Worm (Caenorhabditis elegans) whole organism, L3 larva: ENCODE measurements around the gene abce-1.

Experiments used
- ZK546.5 ChIP-seq: sonication (generic microtip); optimal IDR thresholded peaks from 2 replicates; lab custom pipeline; 2017; ENCODE audit warnings: missing biosample characterization, missing genetic modification characterization
- ceh-28 ChIP-seq: fragments of 150-350 bp; optimal IDR thresholded peaks from 2 replicates; lab custom pipeline; 2014; ENCODE audit warnings: missing biosample characterization, missing genetic modification reagents, missing genetic modification characterization
- ceh-9 ChIP-seq: sonication (generic microtip); optimal IDR thresholded peaks from 2 replicates; lab custom pipeline; 2018; ENCODE audit warnings: missing biosample characterization, missing genetic modification characterization
- daf-12 ChIP-seq: fragments of 150-350 bp; optimal IDR thresholded peaks from 2 replicates; lab custom pipeline; 2014; ENCODE audit warnings: missing biosample characterization, missing genetic modification reagents, missing genetic modification characterization
- egl-27 ChIP-seq: sonication (generic microtip); optimal IDR thresholded peaks from 4 replicates; lab custom pipeline; 2017; ENCODE audit warnings: missing biosample characterization, missing genetic modification reagents, missing genetic modification characterization
- egl-5 ChIP-seq: fragments of 150-350 bp; optimal IDR thresholded peaks from 2 replicates; lab custom pipeline; 2017; ENCODE audit warnings: missing biosample characterization, missing genetic modification reagents, missing genetic modification characterization, inconsistent platforms
- elt-1 ChIP-seq: fragments of 150-350 bp; optimal IDR thresholded peaks from 2 replicates; lab custom pipeline; 2014; ENCODE audit warnings: missing biosample characterization, missing genetic modification characterization
- elt-2 ChIP-seq: sonication (generic microtip); optimal IDR thresholded peaks from 2 replicates; lab custom pipeline; 2016; ENCODE audit warnings: missing genetic modification reagents, mild to moderate bottlenecking, missing genetic modification characterization, missing compliant biosample characterization
- elt-3 ChIP-seq, 3 experiments: fragments of 150-350 bp in 1 of 3; sonication (generic microtip) in 2 of 3; optimal IDR thresholded peaks; 2 replicates in 2 of 3; 4 replicates in 1 of 3; lab custom pipeline; 2014 to 2017; ENCODE audit warnings: missing biosample characterization in 3 of 3, missing genetic modification characterization in 3 of 3
- eor-1 ChIP-seq, 2 experiments: fragments of 150-350 bp; optimal IDR thresholded peaks; 2 replicates each; lab custom pipeline; 2014 to 2018; ENCODE audit warnings: missing biosample characterization in 2 of 2, missing genetic modification characterization in 2 of 2
- fos-1 ChIP-seq: fragments of 150-350 bp; optimal IDR thresholded peaks from 2 replicates; lab custom pipeline; 2014; ENCODE audit warnings: missing biosample characterization, missing genetic modification characterization
- hmg-11 ChIP-seq: sonication (generic microtip); optimal IDR thresholded peaks from 2 replicates; lab custom pipeline; 2016; ENCODE audit warnings: missing genetic modification characterization, missing compliant biosample characterization
- jun-1 ChIP-seq: fragments of 150-350 bp; optimal IDR thresholded peaks from 2 replicates; lab custom pipeline; 2014; ENCODE audit warnings: missing biosample characterization, missing genetic modification reagents, missing genetic modification characterization
- lin-15B ChIP-seq: fragments of 150-350 bp; optimal IDR thresholded peaks from 2 replicates; lab custom pipeline; 2014; ENCODE audit warnings: missing biosample characterization, missing genetic modification characterization
- lin-39 ChIP-seq: fragments of 150-350 bp; optimal IDR thresholded peaks from 2 replicates; lab custom pipeline; 2018; ENCODE audit warnings: missing biosample characterization, missing genetic modification reagents, missing genetic modification characterization
- lsy-12 ChIP-seq: sonication (generic microtip); optimal IDR thresholded peaks from 2 replicates; lab custom pipeline; 2016; ENCODE audit warnings: mild to moderate bottlenecking, missing genetic modification characterization, missing compliant biosample characterization
- mdl-1 ChIP-seq: fragments of 150-350 bp; optimal IDR thresholded peaks from 2 replicates; lab custom pipeline; 2014; ENCODE audit warnings: missing biosample characterization, missing genetic modification characterization
- mml-1 ChIP-seq: fragments of 150-350 bp; sonication (generic microtip); optimal IDR thresholded peaks from 3 replicates; lab custom pipeline; 2014; ENCODE audit warnings: missing biosample characterization, missing genetic modification characterization
- nfya-1 ChIP-seq: sonication (generic microtip); optimal IDR thresholded peaks from 2 replicates; lab custom pipeline; 2017; ENCODE audit warnings: missing genetic modification characterization, mild to moderate bottlenecking, missing compliant biosample characterization, antibody characterized with exemption, moderate library complexity; ENCODE audit not compliant: insufficient read depth
- nhr-11 ChIP-seq: fragments of 150-350 bp; optimal IDR thresholded peaks from 2 replicates; lab custom pipeline; 2014; ENCODE audit warnings: missing biosample characterization, missing genetic modification characterization
- nhr-12 ChIP-seq: fragments of 150-350 bp; optimal IDR thresholded peaks from 2 replicates; lab custom pipeline; 2014; ENCODE audit warnings: missing biosample characterization, missing genetic modification characterization
- nhr-23 ChIP-seq: fragments of 150-350 bp; optimal IDR thresholded peaks from 2 replicates; lab custom pipeline; 2014; ENCODE audit warnings: missing biosample characterization, missing genetic modification reagents, missing genetic modification characterization
- nhr-237 ChIP-seq: fragments of 150-350 bp; optimal IDR thresholded peaks from 2 replicates; lab custom pipeline; 2014; ENCODE audit warnings: missing biosample characterization, missing genetic modification characterization
- nhr-25 ChIP-seq: sonication (generic microtip); optimal IDR thresholded peaks from 2 replicates; lab custom pipeline; 2017; ENCODE audit warnings: missing biosample characterization, missing genetic modification characterization
- nhr-28 ChIP-seq: fragments of 150-350 bp; optimal IDR thresholded peaks from 2 replicates; lab custom pipeline; 2014; ENCODE audit warnings: missing biosample characterization, missing genetic modification characterization
- nhr-43 ChIP-seq: sonication (generic microtip); optimal IDR thresholded peaks from 2 replicates; lab custom pipeline; 2016; ENCODE audit warnings: mild to moderate bottlenecking, missing genetic modification characterization, missing compliant biosample characterization; ENCODE audit not compliant: poor library complexity, severe bottlenecking
- nhr-67 ChIP-seq: fragments of 150-350 bp; optimal IDR thresholded peaks from 2 replicates; lab custom pipeline; 2014; ENCODE audit warnings: missing biosample characterization, missing genetic modification characterization
- nhr-77 ChIP-seq: fragments of 150-350 bp; optimal IDR thresholded peaks from 2 replicates; lab custom pipeline; 2014; ENCODE audit warnings: missing biosample characterization, missing genetic modification characterization
- pha-4 ChIP-seq: fragments of 150-350 bp; optimal IDR thresholded peaks from 2 replicates; lab custom pipeline; 2014; ENCODE audit warnings: missing biosample characterization, missing genetic modification reagents, missing genetic modification characterization
- pqm-1 ChIP-seq: fragments of 150-350 bp; optimal IDR thresholded peaks from 2 replicates; lab custom pipeline; 2017; ENCODE audit warnings: missing biosample characterization, missing genetic modification characterization, inconsistent platforms
- skn-1 ChIP-seq: fragments of 150-350 bp; optimal IDR thresholded peaks from 2 replicates; lab custom pipeline; 2014; ENCODE audit warnings: missing biosample characterization, missing genetic modification characterization
- snpc-4 ChIP-seq: fragments of 150-350 bp; optimal IDR thresholded peaks from 2 replicates; lab custom pipeline; 2014; ENCODE audit warnings: missing biosample characterization, missing genetic modification characterization
- tbx-2 ChIP-seq: sonication (generic microtip); optimal IDR thresholded peaks from 2 replicates; lab custom pipeline; 2016; ENCODE audit warnings: mild to moderate bottlenecking, missing genetic modification characterization, missing compliant biosample characterization
- unc-39 ChIP-seq: sonication (generic microtip); optimal IDR thresholded peaks from 4 replicates; lab custom pipeline; 2017; ENCODE audit warnings: missing biosample characterization, missing genetic modification characterization
- unc-62 ChIP-seq: fragments of 150-350 bp; sonication (generic microtip); optimal IDR thresholded peaks from 4 replicates; lab custom pipeline; 2014; ENCODE audit warnings: missing biosample characterization, missing genetic modification reagents, missing genetic modification characterization
- zag-1 ChIP-seq: fragments of 150-350 bp; optimal IDR thresholded peaks from 2 replicates; lab custom pipeline; 2014; ENCODE audit warnings: missing biosample characterization, missing genetic modification characterization
- ztf-11 ChIP-seq: fragments of 150-350 bp; optimal IDR thresholded peaks from 2 replicates; lab custom pipeline; 2014; ENCODE audit warnings: missing biosample characterization, missing genetic modification characterization
- ztf-4 ChIP-seq: fragments of 150-350 bp; optimal IDR thresholded peaks from 2 replicates; lab custom pipeline; 2014; ENCODE audit warnings: missing biosample characterization, missing genetic modification characterization

Gene abce-1

DNA sequence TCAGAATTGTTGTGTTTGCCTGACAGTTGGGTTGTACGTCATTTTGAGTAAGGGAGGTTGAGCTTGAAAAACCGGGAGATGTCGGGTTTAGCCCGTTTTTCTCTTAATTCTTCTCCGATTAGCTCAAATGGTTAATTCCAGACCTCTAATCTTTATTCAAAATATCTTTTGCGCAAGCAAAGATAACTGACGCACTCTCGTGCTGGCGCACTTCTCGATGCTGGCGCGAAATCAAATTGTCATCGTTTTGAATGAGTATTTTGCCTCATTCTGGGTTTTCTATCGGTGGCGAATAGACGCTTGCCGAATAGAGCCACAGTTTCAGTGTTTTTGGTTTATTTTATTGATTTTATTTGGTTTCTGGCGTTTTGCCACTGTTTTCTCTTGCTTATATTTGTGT lies 7.0 kb downstream of the abce-1 start:
- no peak for TF ChIP-seq mml-1 (tag; lab: Kevin White, UChicago)
- TF ChIP-seq lin-15B (tag; lab: Kevin White, UChicago) = peak; percentile 10

DNA sequence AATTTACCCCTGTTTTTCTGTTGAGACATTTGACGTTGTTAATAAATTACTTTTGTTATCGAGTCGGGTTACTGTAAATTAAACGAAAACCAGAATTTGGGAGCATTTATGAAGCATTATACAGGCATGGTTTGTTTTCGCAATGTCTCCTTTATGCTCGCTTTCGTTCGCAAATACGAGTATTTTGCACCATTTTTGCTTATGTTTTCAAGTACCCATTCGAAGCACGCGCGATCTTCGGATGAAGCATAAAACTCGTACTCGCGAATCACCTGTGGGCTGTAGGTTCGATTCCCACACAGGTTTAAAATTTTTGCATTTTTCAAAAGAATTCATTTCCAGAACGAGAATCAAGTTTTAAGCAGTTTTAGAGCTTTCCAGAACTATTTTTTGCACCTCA lies 11.3 kb downstream of the abce-1 start:
- TF ChIP-seq jun-1 (tag; lab: Kevin White, UChicago) (no peak), eor-1 (tag; optimal IDR thresholded peaks at IDR 0.05; lab: Kevin White, UChicago) (no peak), nhr-237 (tag; lab: Kevin White, UChicago) (no peak), snpc-4 (tag; lab: Kevin White, UChicago) (no peak), unc-39 (tag; lab: Kevin White, UChicago) (no peak), mdl-1 (tag; lab: Kevin White, UChicago) (no peak), ZK546.5 (tag; lab: Kevin White, UChicago) (no peak), nhr-43 (tag; lab: Kevin White, UChicago) (no peak), ceh-9 (no peak), egl-5 (tag; lab: Kevin White, UChicago) (no peak), ztf-11 (tag; lab: Kevin White, UChicago) (no peak), ztf-4 (no peak), nhr-28 (tag; lab: Kevin White, UChicago) (no peak), nhr-12 (tag; lab: Kevin White, UChicago) (no peak), nhr-77 (no peak), elt-1 (tag; lab: Kevin White, UChicago) (no peak), nhr-23 (tag; lab: Kevin White, UChicago) (no peak), nhr-67 (tag; lab: Kevin White, UChicago) (no peak), mml-1 (tag; lab: Kevin White, UChicago) (no peak), zag-1 (tag; lab: Kevin White, UChicago) (no peak)

DNA sequence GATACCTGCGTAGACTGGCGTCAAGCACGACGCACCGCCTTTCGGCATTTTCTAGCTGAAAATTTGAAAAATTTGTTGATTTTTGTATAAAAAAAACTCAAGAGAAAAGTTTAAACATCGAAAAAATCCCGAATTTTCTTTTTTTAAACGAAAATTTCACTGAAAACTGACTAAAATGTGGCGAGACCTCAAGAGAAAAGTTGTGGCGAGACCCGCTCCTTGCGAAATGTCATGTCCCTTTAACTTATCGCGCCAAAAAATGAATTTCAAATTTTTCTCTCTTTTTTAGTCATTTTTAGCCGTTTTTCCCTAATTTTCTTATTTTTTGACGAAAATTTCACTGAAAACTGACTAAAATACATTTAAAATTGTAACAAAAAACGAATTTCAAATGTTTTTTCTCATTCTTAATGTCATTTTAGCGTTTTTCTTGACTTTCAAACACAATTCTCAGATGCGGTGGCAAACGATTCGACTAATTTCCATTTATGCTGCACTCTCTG lies 15.9 kb downstream of the abce-1 start, which contains the start of the genes snpc-1.2 and Y39E4B.5:
Gene snpc-1.2 (minus strand): TSS at position 78 of the 503 bp plus-strand sequence.
Gene Y39E4B.5 (plus strand): TSS at position 453 of the 503 bp plus-strand sequence.
- TF ChIP-seq daf-12 (tag; lab: Kevin White, UChicago) (no peak), lin-15B (tag; lab: Kevin White, UChicago) (peak; percentile 43)

DNA sequence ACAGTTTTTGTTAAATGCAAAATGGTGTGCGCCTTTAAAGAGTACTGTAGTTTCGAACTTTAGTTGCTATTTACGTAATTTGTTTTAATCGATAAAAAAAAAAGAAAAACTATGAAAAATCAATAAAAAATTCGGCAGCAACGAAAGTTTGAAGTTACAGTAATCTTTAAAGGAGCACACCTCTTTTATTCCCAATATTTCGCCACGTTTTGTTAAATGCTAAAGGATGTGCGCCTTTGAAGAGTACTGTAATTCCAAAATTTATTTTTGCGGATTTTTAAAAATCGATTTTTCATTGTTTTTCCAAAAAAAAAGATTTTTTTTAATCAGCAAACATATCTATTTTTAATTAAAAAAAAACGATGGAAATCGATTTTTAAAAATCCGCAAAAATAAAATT lies 20.1 kb downstream of the abce-1 start:
- no peak for TF ChIP-seq nhr-77
- no peak for TF ChIP-seq zag-1 (tag; lab: Kevin White, UChicago)
- no peak for TF ChIP-seq lsy-12
- TF ChIP-seq egl-27 (tag; lab: Kevin White, UChicago) = no peak
- no peak for TF ChIP-seq hmg-11
- no peak for TF ChIP-seq ZK546.5 (tag; lab: Kevin White, UChicago)
- TF ChIP-seq elt-1 (tag; lab: Kevin White, UChicago) = no peak
- TF ChIP-seq unc-62 = no peak
- no peak for TF ChIP-seq ceh-28 (tag; lab: Kevin White, UChicago)
- no peak for TF ChIP-seq pqm-1 (tag; lab: Kevin White, UChicago)
- TF ChIP-seq nhr-28 (tag; lab: Kevin White, UChicago) = no peak
- no peak for TF ChIP-seq tbx-2
- no peak for TF ChIP-seq nfya-1 (tag; lab: Kevin White, UChicago)

DNA sequence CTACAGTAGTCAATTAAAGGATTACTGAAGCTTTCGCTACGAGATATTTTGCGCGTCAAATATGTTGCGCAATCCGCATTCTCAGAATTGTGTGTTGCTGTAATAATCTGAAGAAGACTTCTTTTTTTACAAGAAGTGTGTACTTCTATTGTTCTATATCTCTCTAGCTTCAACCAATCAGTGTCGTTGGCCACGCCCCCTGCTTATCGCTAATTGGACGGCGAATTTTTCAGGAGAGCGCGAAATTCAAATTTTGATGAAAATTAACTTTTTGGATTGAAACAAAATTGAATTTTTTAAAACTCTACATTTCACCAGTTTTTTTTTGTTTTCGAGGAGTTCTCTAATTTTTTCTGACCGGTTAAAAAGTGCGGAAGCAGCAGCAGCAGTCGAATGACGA lies 23.3 kb downstream of the abce-1 start:
- TF ChIP-seq ceh-28 (tag; lab: Kevin White, UChicago) = no peak
- TF ChIP-seq nfya-1 (tag; lab: Kevin White, UChicago) = peak; percentile 71

DNA sequence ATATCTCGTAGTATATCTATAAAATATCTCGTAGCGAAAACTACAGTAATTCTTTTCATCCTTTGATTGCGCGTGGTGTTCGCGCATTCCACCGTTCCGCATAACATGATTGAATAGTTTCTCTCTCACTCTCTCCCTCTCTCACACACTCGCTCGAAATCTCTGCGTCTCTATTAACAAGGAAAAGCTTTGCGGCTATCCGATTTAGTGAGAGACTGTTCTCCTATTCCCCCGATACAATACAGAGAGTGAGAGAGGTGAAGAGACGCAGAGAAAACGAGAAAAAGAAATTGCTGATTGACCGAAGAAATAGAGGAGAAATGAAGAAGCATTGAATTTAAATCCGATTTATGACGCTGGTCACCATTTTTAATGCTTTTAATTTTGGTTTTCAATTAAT lies 28.4 kb downstream of the abce-1 start:
- TF ChIP-seq ztf-11 (tag; lab: Kevin White, UChicago) = no peak
- TF ChIP-seq nhr-77 = no peak
- peak; percentile 13 for TF ChIP-seq snpc-4 (tag; lab: Kevin White, UChicago)
- no peak for TF ChIP-seq lsy-12
- peak; percentile 65 for TF ChIP-seq nfya-1 (tag; lab: Kevin White, UChicago)
- TF ChIP-seq nhr-23 (tag; lab: Kevin White, UChicago) = peak; percentile 78
- TF ChIP-seq ztf-4 = no peak
- peak; percentile 13 for TF ChIP-seq nhr-43 (tag; lab: Kevin White, UChicago)
- peak; percentile 83 for TF ChIP-seq pha-4
- no peak for TF ChIP-seq elt-3 (tag; optimal IDR thresholded peaks at IDR 0.05; lab: Kevin White, UChicago)
- no peak for TF ChIP-seq lin-39 (tag; lab: Kevin White, UChicago)
- TF ChIP-seq lin-15B (tag; lab: Kevin White, UChicago) = peak; percentile 6
- no peak for TF ChIP-seq skn-1
- TF ChIP-seq nhr-11 = no peak
- peak; percentile 71 for TF ChIP-seq nhr-25 (tag; lab: Kevin White, UChicago)
- TF ChIP-seq fos-1 = no peak
- peak; percentile 1 for TF ChIP-seq elt-2 (tag; lab: Kevin White, UChicago)
- no peak for TF ChIP-seq tbx-2
- no peak for TF ChIP-seq eor-1 (tag; optimal IDR thresholded peaks at IDR 0.05; lab: Kevin White, UChicago)
- TF ChIP-seq mdl-1 (tag; lab: Kevin White, UChicago) = no peak
- TF ChIP-seq hmg-11 = peak; percentile 30
- TF ChIP-seq, all 47 proteins: peak for 9
